Worm (Caenorhabditis elegans) whole organism, mixed stage, embryonic: ENCODE results near the gene mrps-34.

Experiments
- M03D4.4 ChIP-seq: sonication (generic microtip); optimal IDR thresholded peaks from 2 replicates; lab custom pipeline; 2017; ENCODE audit warnings: mild to moderate bottlenecking, missing genetic modification characterization, missing compliant biosample characterization
- bed-3 ChIP-seq: fragments of 200-800 bp; sonication (Bioruptor generic); optimal IDR thresholded peaks from 3 replicates; lab custom pipeline; 2018; ENCODE audit warnings: mild to moderate bottlenecking, missing genetic modification characterization, moderate library complexity, missing compliant biosample characterization
- blmp-1 ChIP-seq: fragments of 150-350 bp; optimal IDR thresholded peaks from 2 replicates; lab custom pipeline; 2014; ENCODE audit warnings: missing biosample characterization, missing genetic modification characterization
- ceh-39 ChIP-seq: fragments of 150-350 bp; optimal IDR thresholded peaks from 2 replicates; lab custom pipeline; 2014; ENCODE audit warnings: missing biosample characterization, missing genetic modification characterization
- ceh-43 ChIP-seq: fragments of 200-800 bp; sonication (Bioruptor generic); optimal IDR thresholded peaks from 2 replicates; lab custom pipeline; 2018; ENCODE audit warnings: mild to moderate bottlenecking, missing genetic modification characterization, moderate library complexity, missing compliant biosample characterization
- ceh-83 ChIP-seq: fragments of 200-800 bp; sonication (Bioruptor generic); optimal IDR thresholded peaks from 2 replicates; lab custom pipeline; 2018; ENCODE audit warnings: mild to moderate bottlenecking, missing genetic modification characterization, missing compliant biosample characterization
- ces-1 ChIP-seq: fragments of 150-350 bp; optimal IDR thresholded peaks from 2 replicates; lab custom pipeline; 2014; ENCODE audit warnings: missing biosample characterization, missing genetic modification reagents, missing genetic modification characterization
- cnd-1 ChIP-seq: fragments of 200-800 bp; sonication (Bioruptor generic); optimal IDR thresholded peaks from 2 replicates; lab custom pipeline; 2018; ENCODE audit warnings: mild to moderate bottlenecking, missing genetic modification characterization, missing compliant biosample characterization
- drap-1 ChIP-seq: fragments of 200-800 bp; sonication (Bioruptor generic); optimal IDR thresholded peaks from 3 replicates; lab custom pipeline; 2018; ENCODE audit warnings: mild to moderate bottlenecking, missing genetic modification characterization, missing compliant biosample characterization
- elt-1 ChIP-seq: sonication (generic microtip); optimal IDR thresholded peaks from 2 replicates; lab custom pipeline; 2017; ENCODE audit warnings: missing genetic modification characterization, mild to moderate bottlenecking, missing compliant biosample characterization, antibody characterized with exemption, moderate library complexity, borderline replicate concordance; ENCODE audit not compliant: insufficient read depth
- elt-3 ChIP-seq: fragments of 150-350 bp; optimal IDR thresholded peaks from 2 replicates; lab custom pipeline; 2014; ENCODE audit warnings: missing biosample characterization, missing genetic modification characterization
- flh-1 ChIP-seq: fragments of 200-800 bp; sonication (Bioruptor generic); optimal IDR thresholded peaks from 2 replicates; lab custom pipeline; 2018; ENCODE audit warnings: mild to moderate bottlenecking, missing genetic modification characterization, moderate library complexity, missing compliant biosample characterization
- ham-2 ChIP-seq: fragments of 200-800 bp; sonication (Bioruptor generic); optimal IDR thresholded peaks from 2 replicates; lab custom pipeline; 2018; ENCODE audit warnings: mild to moderate bottlenecking, missing genetic modification characterization, missing compliant biosample characterization
- hlh-1 ChIP-seq: fragments of 150-350 bp; optimal IDR thresholded peaks from 2 replicates; lab custom pipeline; 2014; ENCODE audit warnings: missing biosample characterization, missing genetic modification reagents, missing genetic modification characterization
- lin-13 ChIP-seq: fragments of 150-350 bp; optimal IDR thresholded peaks from 2 replicates; lab custom pipeline; 2014; ENCODE audit warnings: missing biosample characterization, missing genetic modification characterization
- lin-32 ChIP-seq: fragments of 200-800 bp; sonication (Bioruptor generic); optimal IDR thresholded peaks from 2 replicates; lab custom pipeline; 2018; ENCODE audit warnings: mild to moderate bottlenecking, missing genetic modification characterization, missing compliant biosample characterization
- lsy-2 ChIP-seq: fragments of 150-350 bp; optimal IDR thresholded peaks from 2 replicates; lab custom pipeline; 2014; ENCODE audit warnings: missing biosample characterization, missing genetic modification characterization
- mab-5 ChIP-seq: fragments of 150-350 bp; optimal IDR thresholded peaks from 2 replicates; lab custom pipeline; 2014; ENCODE audit warnings: missing biosample characterization, missing genetic modification characterization
- mep-1 ChIP-seq: fragments of 150-350 bp; optimal IDR thresholded peaks from 2 replicates; lab custom pipeline; 2017; ENCODE audit warnings: missing biosample characterization, missing genetic modification reagents, missing genetic modification characterization, inconsistent platforms
- mls-2 ChIP-seq: sonication (generic microtip); optimal IDR thresholded peaks from 2 replicates; lab custom pipeline; 2016; ENCODE audit warnings: mild to moderate bottlenecking, missing genetic modification characterization, moderate library complexity, missing compliant biosample characterization
- nhr-12 ChIP-seq: fragments of 150-350 bp; optimal IDR thresholded peaks from 2 replicates; lab custom pipeline; 2014; ENCODE audit warnings: missing biosample characterization, missing genetic modification characterization
- nhr-2 ChIP-seq: fragments of 150-350 bp; optimal IDR thresholded peaks from 2 replicates; lab custom pipeline; 2014; ENCODE audit warnings: missing biosample characterization, missing genetic modification characterization
- nhr-237 ChIP-seq: fragments of 150-350 bp; optimal IDR thresholded peaks from 2 replicates; lab custom pipeline; 2014; ENCODE audit warnings: missing biosample characterization, missing genetic modification characterization
- nhr-28 ChIP-seq: fragments of 150-350 bp; optimal IDR thresholded peaks from 2 replicates; lab custom pipeline; 2014; ENCODE audit warnings: missing biosample characterization, missing genetic modification characterization
- nhr-76 ChIP-seq: sonication (generic microtip); optimal IDR thresholded peaks from 2 replicates; lab custom pipeline; 2017; ENCODE audit warnings: missing biosample characterization, missing genetic modification characterization
- pha-4 ChIP-seq: fragments of 150-350 bp; optimal IDR thresholded peaks from 2 replicates; lab custom pipeline; 2018; ENCODE audit warnings: missing biosample characterization, missing genetic modification reagents, missing genetic modification characterization
- sem-2 ChIP-seq: fragments of 200-800 bp; sonication (Bioruptor generic); optimal IDR thresholded peaks from 2 replicates; lab custom pipeline; 2018; ENCODE audit warnings: mild to moderate bottlenecking, missing genetic modification characterization, missing compliant biosample characterization
- snpc-4 ChIP-seq: fragments of 150-350 bp; optimal IDR thresholded peaks from 2 replicates; lab custom pipeline; 2014; ENCODE audit warnings: missing biosample characterization, missing genetic modification characterization
- sptf-1 ChIP-seq: sonication (generic microtip); optimal IDR thresholded peaks from 2 replicates; lab custom pipeline; 2017; ENCODE audit warnings: mild to moderate bottlenecking, missing genetic modification characterization, moderate library complexity, missing compliant biosample characterization
- tbx-8 ChIP-seq: fragments of 200-800 bp; sonication (Bioruptor generic); optimal IDR thresholded peaks from 2 replicates; lab custom pipeline; 2018; ENCODE audit warnings: mild to moderate bottlenecking, missing genetic modification characterization, moderate library complexity, missing compliant biosample characterization
- unc-120 ChIP-seq: sonication (generic microtip); optimal IDR thresholded peaks from 2 replicates; lab custom pipeline; 2017; ENCODE audit warnings: missing genetic modification characterization, missing compliant biosample characterization; ENCODE audit not compliant: poor library complexity, severe bottlenecking
- unc-39 ChIP-seq: fragments of 150-350 bp; optimal IDR thresholded peaks from 2 replicates; lab custom pipeline; 2014; ENCODE audit warnings: missing biosample characterization, missing genetic modification characterization
- unc-62 ChIP-seq: fragments of 150-350 bp; optimal IDR thresholded peaks from 2 replicates; lab custom pipeline; 2014; ENCODE audit warnings: missing biosample characterization, missing genetic modification reagents, missing genetic modification characterization
- zip-8 ChIP-seq: fragments of 150-350 bp; optimal IDR thresholded peaks from 2 replicates; lab custom pipeline; 2014; ENCODE audit warnings: missing biosample characterization, missing genetic modification characterization
- ztf-11 ChIP-seq: fragments of 150-350 bp; optimal IDR thresholded peaks from 2 replicates; lab custom pipeline; 2014; ENCODE audit warnings: missing biosample characterization, missing genetic modification characterization

Gene mrps-34

ce11 chrIII:4513926-4514325, 28.3 kb downstream of the mrps-34 start:
- TF ChIP-seq cnd-1 (tag; lab: Kevin White, UChicago) (peak; percentile 31), mls-2 (tag; lab: Kevin White, UChicago) (peak; percentile 62), sptf-1 (tag; lab: Kevin White, UChicago) (no peak), nhr-28 (no peak), nhr-237 (tag; lab: Kevin White, UChicago) (no peak), mep-1 (tag; lab: Kevin White, UChicago) (no peak), blmp-1 (tag; lab: Kevin White, UChicago) (no peak), ztf-11 (tag; lab: Kevin White, UChicago) (no peak), unc-39 (no peak), unc-120 (tag; lab: Kevin White, UChicago) (peak; percentile 25), drap-1 (GFP tag; lab: Kevin White, UChicago) (peak; percentile 23), zip-8 (tag; lab: Kevin White, UChicago) (no peak), snpc-4 (no peak), ces-1 (GFP tag; lab: Kevin White, UChicago) (peak; percentile 14), lin-32 (GFP tag; lab: Kevin White, UChicago) (no peak), elt-3 (no peak), pha-4 (tag; lab: Kevin White, UChicago) (peak; percentile 6)

ce11 chrIII:4508064-4508905, 34.0 kb downstream of the mrps-34 start, which contains the start of the genes cct-5 and F25F2.1:
TSS of gene cct-5 (minus strand) at chrIII:4508114.
TSS of gene F25F2.1 (plus strand) at chrIII:4508855.
- TF ChIP-seq mls-2 (tag; lab: Kevin White, UChicago) (no peak), sem-2 (GFP tag; lab: Kevin White, UChicago) (no peak), lin-32 (GFP tag; lab: Kevin White, UChicago) (no peak), ceh-83 (no peak), cnd-1 (tag; lab: Kevin White, UChicago) (peak; percentile 7), zip-8 (tag; lab: Kevin White, UChicago) (no peak), nhr-2 (tag; lab: Kevin White, UChicago) (no peak), mab-5 (no peak), unc-62 (GFP tag; lab: Kevin White, UChicago) (peak; percentile 34), ztf-11 (tag; lab: Kevin White, UChicago) (no peak), bed-3 (GFP tag; lab: Kevin White, UChicago) (no peak), elt-3 (no peak), ceh-39 (tag; lab: Kevin White, UChicago) (no peak), pha-4 (tag; lab: Kevin White, UChicago) (peak; percentile 30), nhr-28 (no peak), ceh-43 (no peak), ces-1 (GFP tag; lab: Kevin White, UChicago) (peak; percentile 57), ham-2 (GFP tag; lab: Kevin White, UChicago) (no peak), lsy-2 (peak; percentile 91), sptf-1 (tag; lab: Kevin White, UChicago) (no peak), tbx-8 (GFP tag; lab: Kevin White, UChicago) (no peak), nhr-12 (tag; lab: Kevin White, UChicago) (no peak), lin-13 (tag; lab: Kevin White, UChicago) (peak; percentile 50), unc-39 (no peak), elt-1 (tag; lab: Kevin White, UChicago) (no peak), nhr-237 (tag; lab: Kevin White, UChicago) (peak; percentile 65), nhr-76 (tag; lab: Kevin White, UChicago) (no peak), snpc-4 (no peak), unc-120 (tag; lab: Kevin White, UChicago) (no peak), M03D4.4 (tag; lab: Kevin White, UChicago) (no peak), blmp-1 (tag; lab: Kevin White, UChicago) (no peak), flh-1 (GFP tag; lab: Kevin White, UChicago) (no peak), mep-1 (tag; lab: Kevin White, UChicago) (peak; percentile 85), drap-1 (GFP tag; lab: Kevin White, UChicago) (peak; percentile 8), hlh-1 (tag; lab: Kevin White, UChicago) (no peak)
